Worm (Caenorhabditis elegans): Measurements from ENCODE around the gene acdh-11.

acdh-11 gene

DNA sequence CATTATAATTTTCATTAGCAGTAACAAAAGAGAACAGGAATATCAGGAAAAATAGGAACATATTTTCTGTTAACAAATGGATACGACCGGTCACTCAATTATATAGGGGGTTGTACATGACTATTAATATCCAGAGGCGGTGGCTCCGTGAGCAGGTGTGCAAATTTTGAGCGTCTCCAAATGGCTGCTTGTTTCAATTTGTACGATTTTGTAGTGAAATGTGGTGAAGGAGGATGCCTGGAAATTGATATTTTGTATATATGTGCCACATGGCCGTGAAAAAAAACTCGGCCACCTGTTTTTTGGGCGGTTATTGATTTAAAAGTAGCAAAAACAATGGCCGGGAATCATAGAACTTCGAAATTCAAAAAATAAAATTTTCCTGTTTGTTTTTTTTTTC is 26.7 kb downstream of the acdh-11 start, which contains the start of gene Y45F3A.8:
Gene Y45F3A.8 (minus strand): TSS at position 101 of the 400 bp plus-strand sequence.
- no peak for TF ChIP-seq ceh-83 (GFP tag; optimal IDR thresholded peaks at IDR 0.05)
- no peak for TF ChIP-seq elt-1 (tag; optimal IDR thresholded peaks at IDR 0.05; ENCODE audit: borderline replicate concordance, insufficient read depth)
- no peak for TF ChIP-seq lsy-2 (tag; optimal IDR thresholded peaks at IDR 0.05)
- TF ChIP-seq snpc-4 (tag; optimal IDR thresholded peaks at IDR 0.05), result no peak
- TF ChIP-seq mep-1 (tag; optimal IDR thresholded peaks at IDR 0.05), result no peak
- TF ChIP-seq unc-120 (tag; optimal IDR thresholded peaks at IDR 0.05; ENCODE audit: poor library complexity, severe bottlenecking), result no peak
- no peak for TF ChIP-seq nhr-2 (tag; optimal IDR thresholded peaks at IDR 0.05)
- no peak for TF ChIP-seq zip-8 (tag; optimal IDR thresholded peaks at IDR 0.05)

- no peak for TF ChIP-seq nhr-2 (tag; optimal IDR thresholded peaks at IDR 0.05)
- no peak for TF ChIP-seq nhr-237 (tag; optimal IDR thresholded peaks at IDR 0.05)
These were observed 29.0 kb downstream of the acdh-11 start, which contains the start of gene Y45F3A.9 for ce11 chrIII:10595066-10595465. Y45F3A.9 (minus strand) TSS chrIII:10595166.

DNA sequence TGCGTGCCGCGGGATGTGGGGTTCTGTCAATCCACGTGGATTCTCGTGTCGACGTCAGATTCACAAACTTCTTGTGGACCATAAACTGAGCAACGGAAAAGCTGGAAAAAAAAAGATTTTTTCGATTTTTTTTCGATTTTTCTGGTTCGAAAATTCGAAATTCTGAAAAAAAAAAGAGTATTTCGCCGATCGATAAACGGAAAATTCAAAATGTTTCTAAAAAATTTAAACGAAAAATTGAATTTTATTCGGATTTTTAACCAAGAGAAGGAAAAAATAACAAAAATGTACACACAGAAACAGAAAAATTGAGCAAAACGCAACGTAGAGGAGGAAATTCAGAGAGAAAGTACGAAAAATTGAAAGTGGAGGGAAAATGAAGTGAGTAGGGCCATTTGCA is 30.3 kb downstream of the acdh-11 start, which contains the start of gene Y39A1A.3:
Gene Y39A1A.3 (minus strand): TSS at position 101 of the 400 bp plus-strand sequence.
- TF ChIP-seq lin-32 (GFP tag; optimal IDR thresholded peaks at IDR 0.05) (no peak), nhr-237 (tag; optimal IDR thresholded peaks at IDR 0.05) (no peak), ces-1 (GFP tag; optimal IDR thresholded peaks at IDR 0.05) (no peak), flh-1 (GFP tag; optimal IDR thresholded peaks at IDR 0.05) (no peak), pha-4 (tag; optimal IDR thresholded peaks at IDR 0.05) (no peak), nhr-76 (tag; optimal IDR thresholded peaks at IDR 0.05) (no peak), ceh-43 (GFP tag; optimal IDR thresholded peaks at IDR 0.05) (no peak), zip-8 (tag; optimal IDR thresholded peaks at IDR 0.05) (no peak), ceh-39 (tag; optimal IDR thresholded peaks at IDR 0.05) (no peak)

DNA sequence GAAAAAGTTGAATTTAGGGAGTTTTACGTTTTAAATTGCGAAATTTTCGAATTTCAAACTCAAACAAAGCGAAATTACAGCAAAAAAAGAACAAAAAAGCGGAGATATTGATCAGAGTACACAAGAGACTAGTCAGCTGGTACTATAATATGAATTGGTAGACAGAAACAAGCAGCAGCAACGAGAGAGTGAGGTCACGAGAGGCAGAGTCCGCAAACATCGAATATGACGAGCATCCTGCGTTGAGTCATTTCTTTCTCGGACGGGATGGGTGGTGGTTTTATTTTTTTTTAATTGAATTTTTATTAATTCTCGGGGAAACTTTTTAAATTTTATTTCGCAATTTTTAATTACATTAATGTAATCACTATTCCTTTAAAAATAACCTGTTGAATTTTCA is 33.6 kb downstream of the acdh-11 start:
- TF ChIP-seq mep-1 (tag; optimal IDR thresholded peaks at IDR 0.05) (peak; percentile 64), nhr-237 (tag; optimal IDR thresholded peaks at IDR 0.05) (peak; percentile 15), ham-2 (GFP tag; optimal IDR thresholded peaks at IDR 0.05) (no peak), tbx-8 (GFP tag; optimal IDR thresholded peaks at IDR 0.05) (no peak), unc-62 (GFP tag; optimal IDR thresholded peaks at IDR 0.05) (no peak), elt-1 (tag; optimal IDR thresholded peaks at IDR 0.05; ENCODE audit: borderline replicate concordance, insufficient read depth) (no peak), sem-2 (GFP tag; optimal IDR thresholded peaks at IDR 0.05) (no peak), M03D4.4 (tag; optimal IDR thresholded peaks at IDR 0.05) (no peak), hlh-1 (tag; optimal IDR thresholded peaks at IDR 0.05) (no peak), sptf-1 (tag; optimal IDR thresholded peaks at IDR 0.05) (no peak), zip-8 (tag; optimal IDR thresholded peaks at IDR 0.05) (no peak), nhr-2 (tag; optimal IDR thresholded peaks at IDR 0.05) (no peak), nhr-28 (tag; optimal IDR thresholded peaks at IDR 0.05) (no peak), mls-2 (tag; optimal IDR thresholded peaks at IDR 0.05) (no peak), ceh-83 (GFP tag; optimal IDR thresholded peaks at IDR 0.05) (no peak), blmp-1 (tag; optimal IDR thresholded peaks at IDR 0.05) (no peak), snpc-4 (tag; optimal IDR thresholded peaks at IDR 0.05) (no peak), lin-32 (GFP tag; optimal IDR thresholded peaks at IDR 0.05) (no peak), ces-1 (GFP tag; optimal IDR thresholded peaks at IDR 0.05) (peak; percentile 54), ceh-39 (tag; optimal IDR thresholded peaks at IDR 0.05) (no peak), unc-39 (tag; optimal IDR thresholded peaks at IDR 0.05) (no peak), elt-3 (tag; optimal IDR thresholded peaks at IDR 0.05) (no peak), ceh-43 (GFP tag; optimal IDR thresholded peaks at IDR 0.05) (no peak), lin-13 (tag; optimal IDR thresholded peaks at IDR 0.05) (peak; percentile 36), flh-1 (GFP tag; optimal IDR thresholded peaks at IDR 0.05) (no peak), drap-1 (GFP tag; optimal IDR thresholded peaks at IDR 0.05) (no peak), mab-5 (tag; optimal IDR thresholded peaks at IDR 0.05) (no peak), nhr-76 (tag; optimal IDR thresholded peaks at IDR 0.05) (no peak), ztf-11 (tag; optimal IDR thresholded peaks at IDR 0.05) (no peak), bed-3 (GFP tag; optimal IDR thresholded peaks at IDR 0.05) (no peak), pha-4 (tag; optimal IDR thresholded peaks at IDR 0.05) (peak; percentile 51), nhr-12 (tag; optimal IDR thresholded peaks at IDR 0.05) (no peak), cnd-1 (tag; optimal IDR thresholded peaks at IDR 0.05) (no peak), lsy-2 (tag; optimal IDR thresholded peaks at IDR 0.05) (peak; percentile 58), unc-120 (tag; optimal IDR thresholded peaks at IDR 0.05; ENCODE audit: poor library complexity, severe bottlenecking) (no peak)
